Fruit fly (Drosophila melanogaster): ENCODE measurements around the gene CG14965.

dm6 chr3L:3222643-3223389 lies 30.5 kb upstream of the CG14965 start, which contains the start of the genes RpL28 and eIF1:
- TF ChIP-seq usp (GFP tag; optimal IDR thresholded peaks at IDR 0.05) (no peak), pan (optimal IDR thresholded peaks at IDR 0.05) (no peak), psq (optimal IDR thresholded peaks at IDR 0.05) (no peak), EcR (GFP tag; optimal IDR thresholded peaks at IDR 0.05) (no peak), CG8478 (optimal IDR thresholded peaks at IDR 0.05) (no peak), Dll (optimal IDR thresholded peaks at IDR 0.05) (no peak)
